Worm (Caenorhabditis elegans): ENCODE data around the gene F26G1.15.

DNA sequence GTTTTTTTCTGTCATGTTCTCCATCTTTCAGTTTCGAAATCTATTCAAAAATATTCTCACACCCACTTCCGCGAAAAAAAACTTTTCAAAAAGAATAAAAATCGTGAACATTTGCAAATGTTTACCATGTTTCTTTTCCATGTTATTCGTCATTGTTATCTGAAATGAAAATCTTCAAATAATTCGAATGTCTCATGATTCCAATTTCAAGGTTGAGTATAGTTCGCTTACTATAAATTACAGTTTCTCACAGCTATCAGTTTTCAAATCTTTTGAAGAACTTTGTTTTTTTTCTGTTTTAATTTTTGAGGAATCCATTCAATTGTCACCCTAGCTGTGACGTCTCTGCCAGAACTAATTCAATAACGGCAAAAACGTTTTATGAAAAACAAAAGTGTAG is 30.3 kb upstream of the F26G1.15 start:
- TF ChIP-seq ZK546.5 (tag; optimal IDR thresholded peaks at IDR 0.05) (no peak), ceh-82 (tag; optimal IDR thresholded peaks at IDR 0.05) (no peak), lin-13 (GFP tag; optimal IDR thresholded peaks at IDR 0.05) (no peak), fkh-10 (GFP tag; optimal IDR thresholded peaks at IDR 0.05) (no peak), mdl-1 (tag; optimal IDR thresholded peaks at IDR 0.05) (no peak), zip-11 (GFP tag; IDR thresholded peaks at IDR 0.05) (no peak), lin-15B (tag; optimal IDR thresholded peaks at IDR 0.05) (no peak), hlh-11 (tag; optimal IDR thresholded peaks at IDR 0.05) (no peak), lin-39 (tag; optimal IDR thresholded peaks at IDR 0.05) (no peak), unc-130 (GFP tag; optimal IDR thresholded peaks at IDR 0.05) (no peak), jun-1 (tag; optimal IDR thresholded peaks at IDR 0.05) (no peak), unc-62 (GFP tag; optimal IDR thresholded peaks at IDR 0.05 in 1 of 2) (peak in 1 of 2 experiments; percentile 32), unc-62 (tag; optimal IDR thresholded peaks at IDR 0.05) (no peak), zag-1 (tag; optimal IDR thresholded peaks at IDR 0.05) (no peak), nhr-77 (tag; optimal IDR thresholded peaks at IDR 0.05) (no peak)
